Fruit fly (Drosophila melanogaster) S2 (cell line): ENCODE measurements around the gene CG15773.

Source experiments
- CG8478 ChIP-seq: fragments of >200 bp; optimal IDR thresholded peaks from 2 replicates; lab custom pipeline; 2018
- CTCF ChIP-seq, 2 experiments: fragments of >200 bp; optimal IDR thresholded peaks; 2 replicates each; lab custom pipeline; 2018

- TF ChIP-seq CG8478 (lab: Kevin White, UChicago) (no peak), CTCF (optimal IDR thresholded peaks at IDR 0.05; lab: Kevin White, UChicago) (no peak)
Observed at dm6 chrX:5776547-5776946, 44.0 kb downstream of the CG15773 start, which contains the start of gene CG42264.
